Fruit fly (Drosophila melanogaster): Measurements from ENCODE around the gene CG17122.
A peak's percentile ranks its signal among the peaks of the same experiment; 100 is the strongest.

CG17122 gene

dm6 chr3L:20296797-20297196 is 21.7 kb upstream of the CG17122 start, which contains the start of gene FRG1 (continued):
- no peak for TF ChIP-seq CG17359 (tag; optimal IDR thresholded peaks at IDR 0.05)
- TF ChIP-seq sisA (GFP tag; IDR thresholded peaks at IDR 0.05) = no peak
- TF ChIP-seq lab (GFP tag; optimal IDR thresholded peaks at IDR 0.05) = no peak
- no peak for TF ChIP-seq Dek (tag; optimal IDR thresholded peaks at IDR 0.05)
- no peak for TF ChIP-seq shn (GFP tag; optimal IDR thresholded peaks at IDR 0.05)
- no peak for TF ChIP-seq CG10147 (GFP tag; optimal IDR thresholded peaks at IDR 0.05)
- no peak for TF ChIP-seq br (optimal IDR thresholded peaks at IDR 0.05)
- TF ChIP-seq pan (optimal IDR thresholded peaks at IDR 0.05) = no peak
- TF ChIP-seq pan (GFP tag; optimal IDR thresholded peaks at IDR 0.05 in 1 of 2, IDR thresholded peaks at IDR 0.05 in 1 of 2) = no peak
- TF ChIP-seq ro (GFP tag; IDR thresholded peaks at IDR 0.05) = no peak
- peak in 1 of 2 experiments; percentile 62 for TF ChIP-seq Hr51 (GFP tag; optimal IDR thresholded peaks at IDR 0.05)
- no peak for TF ChIP-seq CG15601 (tag; optimal IDR thresholded peaks at IDR 0.05)
- no peak for TF ChIP-seq sqz (GFP tag; optimal IDR thresholded peaks at IDR 0.05)
- TF ChIP-seq dm (GFP tag; optimal IDR thresholded peaks at IDR 0.05) = no peak
- no peak for TF ChIP-seq CG11560 (tag; IDR thresholded peaks at IDR 0.05)
- no peak for TF ChIP-seq CG18476 (GFP tag; optimal IDR thresholded peaks at IDR 0.05)
- peak in 1 of 2 experiments; percentile 20 for TF ChIP-seq tll (GFP tag; optimal IDR thresholded peaks at IDR 0.05)
- no peak for TF ChIP-seq Med (GFP tag)
- no peak for TF ChIP-seq h (optimal IDR thresholded peaks at IDR 0.05)
- no peak for TF ChIP-seq Hr3 (GFP tag; optimal IDR thresholded peaks at IDR 0.05)
- TF ChIP-seq bcd (GFP tag; optimal IDR thresholded peaks at IDR 0.05) = no peak
- TF ChIP-seq CG43689 (GFP tag; IDR thresholded peaks at IDR 0.05) = no peak
- no peak for TF ChIP-seq CG5245 (GFP tag; optimal IDR thresholded peaks at IDR 0.05)
- no peak for TF ChIP-seq Pdp1 (GFP tag; optimal IDR thresholded peaks at IDR 0.05)
- peak; percentile 47; the same call in 2 of the 3 replicates for TF ChIP-seq zen2 (GFP tag; IDR thresholded peaks at IDR 0.05; ENCODE audit: partially characterized antibody)
- TF ChIP-seq sima (GFP tag; optimal IDR thresholded peaks at IDR 0.05) = no peak
- TF ChIP-seq crp (GFP tag; optimal IDR thresholded peaks at IDR 0.05) = peak in 1 of 2 experiments; percentile 5
- TF ChIP-seq CG9727 (GFP tag; optimal IDR thresholded peaks at IDR 0.05) = no peak
- TF ChIP-seq maf-S (GFP tag; optimal IDR thresholded peaks at IDR 0.05) = no peak
- TF ChIP-seq CG6765 (GFP tag; optimal IDR thresholded peaks at IDR 0.05) = no peak
- peak; percentile 76 for TF ChIP-seq CG34224 (GFP tag; IDR thresholded peaks at IDR 0.05; ENCODE audit: partially characterized antibody)
- TF ChIP-seq z (GFP tag; IDR thresholded peaks at IDR 0.05) = no peak
- TF ChIP-seq CG13287 (GFP tag; IDR thresholded peaks at IDR 0.05; ENCODE audit: partially characterized antibody) = peak; percentile 87
- TF ChIP-seq Dp (GFP tag; optimal IDR thresholded peaks at IDR 0.05) = peak; percentile 58
- TF ChIP-seq MESR4 (GFP tag; optimal IDR thresholded peaks at IDR 0.05) = peak; percentile 49
- no peak for TF ChIP-seq gcm2 (GFP tag; optimal IDR thresholded peaks at IDR 0.05)
- TF ChIP-seq MBD-R2 (GFP tag; IDR thresholded peaks at IDR 0.05) = peak; percentile 73
- no peak for TF ChIP-seq CG11504 (tag; optimal IDR thresholded peaks at IDR 0.05)
- no peak for TF ChIP-seq HLH54F (GFP tag; optimal IDR thresholded peaks at IDR 0.05)
- no peak for TF ChIP-seq btn (GFP tag; optimal IDR thresholded peaks at IDR 0.05)
- TF ChIP-seq pfk (GFP tag; optimal IDR thresholded peaks at IDR 0.05) = no peak
- no peak for TF ChIP-seq az2 (GFP tag; optimal IDR thresholded peaks at IDR 0.05)
- TF ChIP-seq sens-2 (GFP tag; IDR thresholded peaks at IDR 0.05) = no peak
- no peak for TF ChIP-seq cato (GFP tag; optimal IDR thresholded peaks at IDR 0.05; ENCODE audit: borderline replicate concordance)
- TF ChIP-seq HLH3B (GFP tag; IDR thresholded peaks at IDR 0.05) = no peak
- no peak for TF ChIP-seq kni (GFP tag; optimal IDR thresholded peaks at IDR 0.05)
- TF ChIP-seq vnd (GFP tag; IDR thresholded peaks at IDR 0.05; ENCODE audit: partially characterized antibody) = peak; percentile 61; the same call in 1 of the 3 replicates
- no peak for TF ChIP-seq slbo (GFP tag; IDR thresholded peaks at IDR 0.05)
- TF ChIP-seq her (GFP tag; optimal IDR thresholded peaks at IDR 0.05) = no peak
- no peak for TF ChIP-seq repo (GFP tag; optimal IDR thresholded peaks at IDR 0.05)
- TF ChIP-seq Bgb (GFP tag; IDR thresholded peaks at IDR 0.05; ENCODE audit: partially characterized antibody) = peak; percentile 85

Measured in whole organism, embryonic.